Worm (Caenorhabditis elegans): ENCODE measurements around the gene mccc-2.

DNA sequence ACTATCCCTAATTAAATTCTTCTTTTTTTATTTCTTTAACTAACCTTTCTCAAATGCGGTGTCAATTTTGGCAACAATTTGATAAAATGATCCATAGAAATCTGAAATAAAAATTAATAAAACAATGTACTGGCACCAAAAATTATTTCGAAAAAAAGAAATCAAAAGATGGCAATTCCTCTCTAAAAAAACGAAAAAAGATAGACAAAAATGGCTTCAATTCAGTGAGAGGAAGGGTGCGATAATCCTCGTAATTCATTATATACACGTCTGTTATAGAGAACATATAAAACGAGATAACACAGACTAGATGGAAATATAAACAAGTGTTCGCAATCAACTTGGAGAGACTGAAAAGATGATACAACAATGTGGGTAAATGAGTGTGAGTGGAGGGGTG lies 43.3 kb downstream of the mccc-2 start, which contains the start of gene R107.2:
- TF ChIP-seq ama-1 (optimal IDR thresholded peaks at IDR 0.05) (no peak), aly-1 (tag; optimal IDR thresholded peaks at IDR 0.05) (no peak), scrt-1 (GFP tag; IDR thresholded peaks at IDR 0.05) (no peak), hnd-1 (tag; optimal IDR thresholded peaks at IDR 0.05) (no peak), ets-7 (tag; optimal IDR thresholded peaks at IDR 0.05) (no peak), hmbx-1 (tag; optimal IDR thresholded peaks at IDR 0.05) (no peak), tbx-37 (GFP tag; conservative IDR thresholded peaks at IDR 0.05) (no peak), hmg-4 (GFP tag; optimal IDR thresholded peaks at IDR 0.05) (no peak), B0310.2 (tag; optimal IDR thresholded peaks at IDR 0.05) (no peak), flt-1 (GFP tag; IDR thresholded peaks at IDR 0.05) (no peak), ceh-36 (tag; optimal IDR thresholded peaks at IDR 0.05) (no peak), tbx-11 (GFP tag; IDR thresholded peaks at IDR 0.05) (no peak), ceh-13 (GFP tag; optimal IDR thresholded peaks at IDR 0.05) (no peak), tra-4 (tag; optimal IDR thresholded peaks at IDR 0.05) (no peak)
